Worm (Caenorhabditis elegans) whole organism, L4/young adult: ENCODE results near the gene eelo-2.

ENCODE experiments used
- W03F9.2 ChIP-seq: fragments of 150-350 bp; optimal IDR thresholded peaks from 2 replicates; lab custom pipeline; 2014; ENCODE audit warnings: missing biosample characterization, missing genetic modification characterization
- dao-5 ChIP-seq: sonication (generic microtip); optimal IDR thresholded peaks from 2 replicates; lab custom pipeline; 2016; ENCODE audit warnings: missing genotype, missing genetic modification characterization, moderate library complexity, missing compliant biosample characterization
- him-1 ChIP-seq: sonication (generic microtip); optimal IDR thresholded peaks from 2 replicates; lab custom pipeline; 2016; ENCODE audit warnings: missing genotype, missing genetic modification reagents, missing genetic modification characterization, missing compliant biosample characterization

Gene eelo-2

ce11 chrIV:17248538-17248937, 1.4 kb upstream of the eelo-2 start:
- no peak for TF ChIP-seq dao-5 (tag; lab: Kevin White, UChicago)
- TF ChIP-seq W03F9.2, result no peak
- TF ChIP-seq him-1 (tag; lab: Kevin White, UChicago), result no peak

ce11 chrIV:17253435-17253834, 3.5 kb downstream of the eelo-2 start:
- TF ChIP-seq dao-5 (tag; lab: Kevin White, UChicago) (no peak), W03F9.2 (no peak), him-1 (tag; lab: Kevin White, UChicago) (no peak)

DNA sequence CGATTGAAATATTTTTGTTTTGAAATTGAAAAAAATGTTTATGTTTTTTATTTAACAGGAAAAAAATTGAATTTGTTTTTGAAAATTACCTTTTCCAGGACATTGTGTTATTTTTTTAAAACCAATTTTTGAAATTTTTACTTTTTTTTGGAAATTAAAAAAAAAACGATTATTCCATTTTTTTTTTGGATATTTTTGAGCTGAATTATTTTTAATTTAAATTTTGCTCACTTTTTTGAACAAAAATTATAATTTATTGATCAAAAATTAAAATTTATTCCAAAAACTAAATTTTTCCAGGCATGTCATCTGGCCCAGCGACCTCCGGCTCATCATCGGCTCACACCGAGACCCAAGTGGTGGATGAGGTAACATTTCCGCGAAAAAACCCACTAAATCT, 5.1 kb downstream of the eelo-2 start, which contains the start of gene gtf-2E1:
TSS of gene gtf-2E1 (plus strand) at position 301 of the 400 bp plus-strand sequence.
- TF ChIP-seq dao-5 (tag; lab: Kevin White, UChicago) (no peak), him-1 (tag; lab: Kevin White, UChicago) (no peak), W03F9.2 (no peak)

DNA sequence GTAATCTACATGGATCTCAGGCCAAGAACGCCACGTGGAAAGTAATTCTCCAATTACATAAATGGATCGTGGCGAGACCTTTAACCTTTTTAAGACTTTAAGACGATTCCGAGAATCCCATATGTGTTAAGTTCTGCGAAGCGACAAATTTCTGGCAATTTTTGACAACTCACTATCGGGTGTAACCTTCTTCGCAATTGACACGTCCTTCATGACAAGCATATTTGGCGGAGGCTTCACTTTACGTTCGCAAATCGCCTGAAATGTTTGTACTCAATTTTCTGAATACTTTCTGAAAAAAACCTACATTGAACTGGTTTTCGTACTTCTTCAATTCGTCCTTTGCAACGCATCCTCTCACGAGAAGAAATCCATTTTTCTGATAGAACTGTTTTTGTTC, 8.9 kb downstream of the eelo-2 start:
- TF ChIP-seq him-1 (tag; lab: Kevin White, UChicago) (no peak), W03F9.2 (no peak), dao-5 (tag; lab: Kevin White, UChicago) (no peak)

- TF ChIP-seq dao-5 (tag; lab: Kevin White, UChicago) (no peak), him-1 (tag; lab: Kevin White, UChicago) (no peak)
These were observed 9.4 kb downstream of the eelo-2 start, which contains the start of gene phyh-1 for ce11 chrIV:17259310-17259709. TSS of gene phyh-1 (minus strand) at chrIV:17259410.

DNA sequence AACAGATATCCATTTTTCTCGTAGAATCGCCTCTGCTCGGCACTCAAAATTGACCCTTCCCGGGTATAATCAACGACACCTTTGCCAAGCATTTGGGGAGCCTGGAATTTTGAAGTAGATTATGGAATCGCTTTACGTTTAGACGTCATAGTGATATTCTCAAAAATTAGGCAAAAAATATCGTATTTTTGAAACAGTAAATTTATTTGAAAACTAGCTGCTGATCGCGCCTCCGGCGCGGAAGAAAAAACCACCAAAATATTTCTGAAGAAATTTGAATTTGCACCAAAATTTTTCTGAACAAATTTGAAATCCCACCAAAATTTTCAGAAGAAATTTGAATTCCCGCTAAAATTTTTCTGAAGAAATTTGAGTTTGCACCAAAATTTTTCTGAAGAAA, 12.5 kb downstream of the eelo-2 start, which contains the start of gene ZK550.6:
TSS of gene ZK550.6 (minus strand) at position 101 of the 400 bp plus-strand sequence.
- TF ChIP-seq W03F9.2, result no peak

DNA sequence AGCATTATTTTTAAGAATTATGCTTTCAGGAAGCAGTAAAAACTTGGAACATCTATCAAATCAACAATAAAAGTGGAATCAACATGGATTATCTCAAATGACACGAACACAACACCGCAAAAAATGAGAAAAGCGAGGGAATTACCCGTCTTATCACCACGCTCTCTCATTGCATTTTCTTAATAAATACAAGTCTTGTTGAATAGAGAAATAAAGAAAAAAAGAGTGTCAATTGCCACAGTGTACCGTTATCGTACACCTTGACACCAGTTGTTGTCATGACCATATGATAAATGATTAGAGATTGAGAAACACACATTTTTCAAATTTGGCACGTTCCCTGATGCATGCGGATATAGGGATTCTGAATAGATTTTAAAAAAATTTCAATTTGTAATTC, 13.8 kb downstream of the eelo-2 start:
- TF ChIP-seq dao-5 (tag; lab: Kevin White, UChicago) (no peak), W03F9.2 (no peak), him-1 (tag; lab: Kevin White, UChicago) (no peak)

- TF ChIP-seq him-1 (tag; lab: Kevin White, UChicago) (no peak), W03F9.2 (no peak), dao-5 (tag; lab: Kevin White, UChicago) (no peak)
These were observed 14.8 kb downstream of the eelo-2 start, which contains the start of gene F26D10.13 for ce11 chrIV:17264714-17265113. TSS of gene F26D10.13 (minus strand) at chrIV:17264814.

- no peak for TF ChIP-seq W03F9.2
- no peak for TF ChIP-seq him-1 (tag; lab: Kevin White, UChicago)
- TF ChIP-seq dao-5 (tag; lab: Kevin White, UChicago), result no peak
These were observed 15.3 kb downstream of the eelo-2 start, which contains the start of gene str-187 for ce11 chrIV:17265279-17265678. TSS of gene str-187 (plus strand) at chrIV:17265579.

ce11 chrIV:17265716-17266115, 15.8 kb downstream of the eelo-2 start:
- TF ChIP-seq dao-5 (tag; lab: Kevin White, UChicago), result no peak
- TF ChIP-seq W03F9.2, result no peak
- TF ChIP-seq him-1 (tag; lab: Kevin White, UChicago), result no peak

- TF ChIP-seq him-1 (tag; lab: Kevin White, UChicago) (no peak), W03F9.2 (no peak), dao-5 (tag; lab: Kevin White, UChicago) (no peak)
These were observed 17.5 kb downstream of the eelo-2 start for ce11 chrIV:17267304-17267891.

DNA sequence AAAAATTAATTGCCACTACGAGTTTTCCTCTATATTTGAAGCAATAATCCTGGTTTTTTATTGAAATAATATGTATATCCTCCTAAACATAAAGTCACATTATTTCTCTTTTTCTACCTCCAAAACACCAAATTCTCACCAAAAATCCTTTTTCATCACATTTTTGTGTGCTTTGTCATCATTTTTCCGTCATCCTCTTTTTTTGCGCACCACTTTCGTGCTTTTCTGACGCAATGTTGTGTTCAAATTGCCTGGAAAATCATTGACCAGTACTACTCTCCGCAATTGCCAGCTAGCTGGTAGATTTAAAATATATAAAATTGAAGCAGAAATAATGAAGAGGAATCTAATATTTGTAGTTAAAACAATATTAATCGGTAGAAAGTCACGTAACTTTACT, 18.1 kb downstream of the eelo-2 start:
- TF ChIP-seq him-1 (tag; lab: Kevin White, UChicago) (no peak), W03F9.2 (no peak), dao-5 (tag; lab: Kevin White, UChicago) (no peak)

DNA sequence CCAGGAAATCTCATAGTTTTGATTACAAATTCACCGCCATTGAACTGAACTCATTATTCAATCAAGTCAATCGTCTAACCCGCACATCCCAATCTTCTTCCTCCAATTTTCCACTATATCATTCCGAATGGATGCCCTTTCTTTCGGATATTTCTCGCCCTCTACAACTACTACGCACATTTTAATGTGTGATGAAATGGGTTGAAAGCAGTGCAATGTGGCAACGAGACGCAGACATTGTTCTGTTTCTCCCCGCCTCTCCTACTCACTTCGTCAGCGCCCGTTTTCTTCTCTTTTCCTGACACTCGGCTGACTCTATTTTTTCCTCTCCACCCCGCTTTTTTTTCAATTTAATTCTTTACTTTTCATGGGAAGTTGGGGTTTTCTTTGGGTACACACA, 18.7 kb downstream of the eelo-2 start:
- TF ChIP-seq W03F9.2 (peak; percentile 12), dao-5 (tag; lab: Kevin White, UChicago) (no peak)

ce11 chrIV:17269042-17269441, 19.1 kb downstream of the eelo-2 start, which contains the start of gene atgp-1:
TSS of gene atgp-1 (plus strand) at chrIV:17269342.
- TF ChIP-seq W03F9.2 (no peak), him-1 (tag; lab: Kevin White, UChicago) (no peak), dao-5 (tag; lab: Kevin White, UChicago) (no peak)

- TF ChIP-seq dao-5 (tag; lab: Kevin White, UChicago), result no peak
- no peak for TF ChIP-seq W03F9.2
These were observed 19.8 kb downstream of the eelo-2 start for ce11 chrIV:17269702-17270101.
